Worm (Caenorhabditis elegans): ENCODE measurements around the gene gtr-1.

gtr-1 gene

ce11 chrX:802478-802877 lies at the start of gene gtr-1:
Gene gtr-1, plus strand, starts transcription at chrX:802778.
- TF ChIP-seq nhr-85 (tag), result peak; percentile 12
- no peak for TF ChIP-seq ces-1 (GFP tag; optimal IDR thresholded peaks at IDR 0.05)
- no peak for TF ChIP-seq C04F5.9 (tag; optimal IDR thresholded peaks at IDR 0.05)

ce11 chrX:759634-760033 lies 42.9 kb upstream of the gtr-1 start, which contains the start of gene aex-3:
Gene aex-3, minus strand, starts transcription at chrX:759734.
- no peak for TF ChIP-seq nhr-71 (tag; optimal IDR thresholded peaks at IDR 0.05)
- TF ChIP-seq isw-1 (GFP tag; IDR thresholded peaks at IDR 0.05), result no peak
- no peak for TF ChIP-seq snu-23 (GFP tag; optimal IDR thresholded peaks at IDR 0.05)
- no peak for TF ChIP-seq egl-27 (tag; optimal IDR thresholded peaks at IDR 0.05)
- no peak for TF ChIP-seq nhr-11 (tag; optimal IDR thresholded peaks at IDR 0.05)
- no peak for TF ChIP-seq nhr-19 (GFP tag; conservative IDR thresholded peaks at IDR 0.05)
- TF ChIP-seq nhr-20 (tag; optimal IDR thresholded peaks at IDR 0.05), result no peak
- no peak for TF ChIP-seq unc-30 (tag; optimal IDR thresholded peaks at IDR 0.05)
- TF ChIP-seq skn-1 (tag; optimal IDR thresholded peaks at IDR 0.05), result no peak
- TF ChIP-seq fos-1 (tag; optimal IDR thresholded peaks at IDR 0.05), result no peak
- TF ChIP-seq alr-1 (tag; optimal IDR thresholded peaks at IDR 0.05; ENCODE audit: borderline replicate concordance), result no peak
- TF ChIP-seq mab-9 (GFP tag; IDR thresholded peaks at IDR 0.05), result no peak
- TF ChIP-seq dsc-1 (tag; optimal IDR thresholded peaks at IDR 0.05), result no peak
- no peak for TF ChIP-seq F16B12.6 (tag; optimal IDR thresholded peaks at IDR 0.05)

ce11 chrX:760579-760978 lies 42.0 kb upstream of the gtr-1 start:
- no peak for TF ChIP-seq nhr-90 (tag; optimal IDR thresholded peaks at IDR 0.05; ENCODE audit: poor library complexity)
- no peak for TF ChIP-seq C04F5.9 (tag; optimal IDR thresholded peaks at IDR 0.05)
- TF ChIP-seq nhr-84 (tag; optimal IDR thresholded peaks at IDR 0.05), result no peak
- no peak for TF ChIP-seq xbp-1 (tag; optimal IDR thresholded peaks at IDR 0.05)
- TF ChIP-seq efl-1 (optimal IDR thresholded peaks at IDR 0.05), result no peak
- TF ChIP-seq efl-1 (GFP tag; optimal IDR thresholded peaks at IDR 0.05 in 1 of 2), result no peak
- no peak for TF ChIP-seq unc-98 (GFP tag; IDR thresholded peaks at IDR 0.05)
- peak; percentile 41 for TF ChIP-seq mep-1 (tag; optimal IDR thresholded peaks at IDR 0.05)
- no peak for TF ChIP-seq jun-1 (tag; optimal IDR thresholded peaks at IDR 0.05)
- no peak for TF ChIP-seq nhr-28 (tag; optimal IDR thresholded peaks at IDR 0.05)
- TF ChIP-seq lin-35 (GFP tag; optimal IDR thresholded peaks at IDR 0.05), result peak in 1 of 2 experiments; percentile 9
- no peak for TF ChIP-seq pqm-1 (tag; optimal IDR thresholded peaks at IDR 0.05)
- no peak for TF ChIP-seq aha-1 (tag; optimal IDR thresholded peaks at IDR 0.05)
- TF ChIP-seq egl-27 (tag; optimal IDR thresholded peaks at IDR 0.05), result no peak
- TF ChIP-seq unc-30 (tag; optimal IDR thresholded peaks at IDR 0.05), result no peak
- TF ChIP-seq pax-3 (tag; optimal IDR thresholded peaks at IDR 0.05), result peak; percentile 10
- no peak for TF ChIP-seq Y116A8C.19 (tag; optimal IDR thresholded peaks at IDR 0.05; ENCODE audit: borderline replicate concordance)
- no peak for TF ChIP-seq mdl-1 (tag; optimal IDR thresholded peaks at IDR 0.05)
- peak; percentile 56 for TF ChIP-seq ceh-8 (GFP tag; optimal IDR thresholded peaks at IDR 0.05)
- no peak for TF ChIP-seq hlh-4 (tag; optimal IDR thresholded peaks at IDR 0.05)
- TF ChIP-seq lin-39 (tag; optimal IDR thresholded peaks at IDR 0.05), result no peak
- TF ChIP-seq ceh-82 (tag; optimal IDR thresholded peaks at IDR 0.05), result peak; percentile 6 to 64 (median 19)
- TF ChIP-seq elt-3 (tag; optimal IDR thresholded peaks at IDR 0.05), result no peak
- TF ChIP-seq irx-1 (tag; optimal IDR thresholded peaks at IDR 0.05), result no peak
- TF ChIP-seq snpc-4 (tag; optimal IDR thresholded peaks at IDR 0.05), result no peak
- no peak for TF ChIP-seq C34B4.2 (tag; optimal IDR thresholded peaks at IDR 0.05)
- no peak for TF ChIP-seq isw-1 (GFP tag; IDR thresholded peaks at IDR 0.05)
- TF ChIP-seq fkh-10 (GFP tag; optimal IDR thresholded peaks at IDR 0.05), result peak; percentile 48
- TF ChIP-seq pag-3 (tag; optimal IDR thresholded peaks at IDR 0.05; ENCODE audit: borderline replicate concordance, insufficient read depth), result no peak
- no peak for TF ChIP-seq lsy-2 (tag; optimal IDR thresholded peaks at IDR 0.05)
- TF ChIP-seq lin-14 (GFP tag; optimal IDR thresholded peaks at IDR 0.05), result peak; percentile 88
- TF ChIP-seq hlh-17 (GFP tag; optimal IDR thresholded peaks at IDR 0.05; ENCODE audit: borderline replicate concordance), result no peak
- no peak for TF ChIP-seq rnt-1 (tag; optimal IDR thresholded peaks at IDR 0.05)
- TF ChIP-seq grh-1 (GFP tag; IDR thresholded peaks at IDR 0.05), result no peak
- TF ChIP-seq efl-3 (GFP tag; optimal IDR thresholded peaks at IDR 0.05), result no peak
- TF ChIP-seq nhr-237 (tag; optimal IDR thresholded peaks at IDR 0.05), result no peak
- TF ChIP-seq ces-1 (GFP tag; optimal IDR thresholded peaks at IDR 0.05), result no peak
- TF ChIP-seq lin-15B (tag; optimal IDR thresholded peaks at IDR 0.05), result no peak
